Worm (Caenorhabditis elegans) whole organism, L1 larva: ENCODE results near the gene hlh-27.
A peak's percentile ranks its signal among the peaks of the same experiment; 100 is the strongest.

Source experiments
- C04F5.9 ChIP-seq: sonication (generic microtip); optimal IDR thresholded peaks from 2 replicates; lab custom pipeline; 2016; ENCODE audit warnings: missing genetic modification characterization, missing compliant biosample characterization
- aly-2 ChIP-seq: fragments of 150-350 bp; optimal IDR thresholded peaks from 2 replicates; lab custom pipeline; 2014; ENCODE audit warnings: missing biosample characterization, missing genetic modification characterization
- blmp-1 ChIP-seq: fragments of 150-350 bp; optimal IDR thresholded peaks from 2 replicates; lab custom pipeline; 2014; ENCODE audit warnings: missing biosample characterization, missing genetic modification characterization
- ceh-82 ChIP-seq, 3 experiments: fragments of 150-350 bp in 1 of 3; sonication (generic microtip) in 2 of 3; optimal IDR thresholded peaks; 2 replicates each; lab custom pipeline; 2014 to 2017; ENCODE audit warnings: missing biosample characterization in 3 of 3, missing genetic modification characterization in 3 of 3
- ceh-88 ChIP-seq: fragments of 200-800 bp; sonication (Bioruptor generic); IDR thresholded peaks from 2 replicates; pipeline ENCODE4 v1.3.6; 2022; ENCODE audit warnings: missing genetic modification characterization, missing compliant biosample characterization
- ceh-90 ChIP-seq: sonication (generic microtip); optimal IDR thresholded peaks from 2 replicates; lab custom pipeline; 2016; ENCODE audit warnings: missing genetic modification characterization, missing compliant biosample characterization
- dpl-1 ChIP-seq, 3 experiments: fragments of 150-350 bp in 2 of 3; sonication (generic microtip) in 1 of 3; optimal IDR thresholded peaks; 2 replicates each; lab custom pipeline; 2014 to 2017; ENCODE audit warnings: missing biosample characterization in 3 of 3, missing genetic modification characterization in 3 of 3, missing genetic modification reagents in 3 of 3
- dsc-1 ChIP-seq: sonication (generic microtip); optimal IDR thresholded peaks from 2 replicates; lab custom pipeline; 2016; ENCODE audit warnings: mild to moderate bottlenecking, missing genetic modification characterization, missing compliant biosample characterization
- efl-1 ChIP-seq, 4 experiments: fragments of 150-350 bp; optimal IDR thresholded peaks in 3 of 4; peaks in 1 of 4; 1 replicate in 1 of 4; 2 replicates in 3 of 4; lab custom pipeline; 2014; ENCODE audit warnings: missing biosample characterization in 2 of 4, missing genetic modification characterization in 2 of 4, missing genetic modification reagents in 2 of 4
- efl-3 ChIP-seq: fragments of 200-800 bp; sonication (Bioruptor generic); optimal IDR thresholded peaks from 2 replicates; lab custom pipeline; 2018; ENCODE audit warnings: mild to moderate bottlenecking, missing genetic modification characterization, missing compliant biosample characterization
- egl-13 ChIP-seq: sonication (generic microtip); optimal IDR thresholded peaks from 2 replicates; lab custom pipeline; 2016; ENCODE audit warnings: missing genotype, missing genetic modification reagents, missing genetic modification characterization, missing compliant biosample characterization
- elt-2 ChIP-seq: sonication (generic microtip); optimal IDR thresholded peaks from 2 replicates; lab custom pipeline; 2016; ENCODE audit warnings: missing genetic modification characterization, mild to moderate bottlenecking, inconsistent platforms, missing compliant biosample characterization, missing genetic modification reagents
- ets-5 ChIP-seq: fragments of 200-800 bp; sonication (Bioruptor generic); IDR thresholded peaks from 2 replicates; pipeline ENCODE4 v1.3.6; 2022; ENCODE audit warnings: missing genetic modification characterization, missing compliant biosample characterization
- fkh-4 ChIP-seq: sonication (generic microtip); optimal IDR thresholded peaks from 2 replicates; lab custom pipeline; 2016; ENCODE audit warnings: missing compliant biosample characterization, missing genetic modification characterization, borderline replicate concordance
- fkh-8 ChIP-seq: sonication (generic microtip); optimal IDR thresholded peaks from 2 replicates; lab custom pipeline; 2016; ENCODE audit warnings: mild to moderate bottlenecking, missing genetic modification characterization, missing compliant biosample characterization
- hpl-2 ChIP-seq: fragments of 150-350 bp; optimal IDR thresholded peaks from 2 replicates; lab custom pipeline; 2014; ENCODE audit warnings: missing biosample characterization, missing genetic modification reagents, missing genetic modification characterization
- irx-1 ChIP-seq: sonication (generic microtip); optimal IDR thresholded peaks from 2 replicates; lab custom pipeline; 2016; ENCODE audit warnings: missing genetic modification characterization, missing compliant biosample characterization
- isw-1 ChIP-seq: fragments of 200-800 bp; sonication (Bioruptor generic); IDR thresholded peaks from 2 replicates; pipeline ENCODE4 v1.3.6; 2022; ENCODE audit warnings: missing genetic modification characterization, missing compliant biosample characterization
- lin-14 ChIP-seq: fragments of 200-800 bp; sonication (Bioruptor generic); optimal IDR thresholded peaks from 2 replicates; lab custom pipeline; 2018; ENCODE audit warnings: mild to moderate bottlenecking, missing genetic modification characterization, moderate library complexity, missing compliant biosample characterization
- lin-15B ChIP-seq: fragments of 150-350 bp; sonication (generic microtip); optimal IDR thresholded peaks from 3 replicates; lab custom pipeline; 2014; ENCODE audit warnings: missing biosample characterization, missing genetic modification characterization
- lin-35 ChIP-seq, 2 experiments: fragments of 150-350 bp; optimal IDR thresholded peaks; 2 replicates each; lab custom pipeline; 2014; ENCODE audit warnings: missing biosample characterization in 2 of 2, missing genetic modification characterization in 2 of 2, missing genetic modification reagents in 2 of 2
- lir-3 ChIP-seq: sonication (generic microtip); optimal IDR thresholded peaks from 2 replicates; lab custom pipeline; 2016; ENCODE audit warnings: mild to moderate bottlenecking, missing genetic modification characterization, moderate library complexity, missing compliant biosample characterization; ENCODE audit not compliant: poor library complexity
- mdl-1 ChIP-seq, 2 experiments: fragments of 150-350 bp; optimal IDR thresholded peaks; 2 replicates each; lab custom pipeline; 2014 to 2017; ENCODE audit warnings: missing biosample characterization in 2 of 2, missing genetic modification characterization in 2 of 2, inconsistent platforms in 1 of 2
- mef-2 ChIP-seq: fragments of 150-350 bp; optimal IDR thresholded peaks from 2 replicates; lab custom pipeline; 2014; ENCODE audit warnings: missing biosample characterization, missing genetic modification characterization
- mep-1 ChIP-seq: fragments of 150-350 bp; optimal IDR thresholded peaks from 2 replicates; lab custom pipeline; 2014; ENCODE audit warnings: missing biosample characterization, missing genetic modification characterization
- nhr-12 ChIP-seq: sonication (generic microtip); optimal IDR thresholded peaks from 2 replicates; lab custom pipeline; 2017; ENCODE audit warnings: missing biosample characterization, missing genetic modification characterization
- nhr-20 ChIP-seq: sonication (generic microtip); optimal IDR thresholded peaks from 2 replicates; lab custom pipeline; 2016; ENCODE audit warnings: mild to moderate bottlenecking, missing genetic modification characterization, missing compliant biosample characterization
- nhr-47 ChIP-seq: sonication (generic microtip); optimal IDR thresholded peaks from 2 replicates; lab custom pipeline; 2016; ENCODE audit warnings: mild to moderate bottlenecking, missing genetic modification characterization, moderate library complexity, missing compliant biosample characterization
- nhr-71 ChIP-seq: sonication (generic microtip); optimal IDR thresholded peaks from 2 replicates; lab custom pipeline; 2016; ENCODE audit warnings: mild to moderate bottlenecking, missing genetic modification characterization, moderate library complexity, missing compliant biosample characterization
- nhr-85 ChIP-seq: sonication (generic microtip); peaks from one replicate; lab custom pipeline; 2016; ENCODE audit warnings: missing genetic modification characterization, inconsistent platforms, missing compliant biosample characterization
- nhr-90 ChIP-seq: sonication (generic microtip); optimal IDR thresholded peaks from 2 replicates; lab custom pipeline; 2016; ENCODE audit warnings: mild to moderate bottlenecking, missing genetic modification characterization, missing compliant biosample characterization; ENCODE audit not compliant: poor library complexity
- pqm-1 ChIP-seq: sonication (generic microtip); optimal IDR thresholded peaks from 3 replicates; lab custom pipeline; 2017; ENCODE audit warnings: missing biosample characterization, missing genetic modification characterization
- rnt-1 ChIP-seq: sonication (generic microtip); optimal IDR thresholded peaks from 2 replicates; lab custom pipeline; 2016; ENCODE audit warnings: mild to moderate bottlenecking, missing genetic modification characterization, moderate library complexity, missing compliant biosample characterization
- snu-23 ChIP-seq: sonication (generic microtip); optimal IDR thresholded peaks from 2 replicates; lab custom pipeline; 2016; ENCODE audit warnings: missing genetic modification characterization, missing compliant biosample characterization
- sox-4 ChIP-seq: sonication (generic microtip); optimal IDR thresholded peaks from 2 replicates; lab custom pipeline; 2016; ENCODE audit warnings: missing genetic modification characterization, missing compliant biosample characterization
- swsn-7 ChIP-seq: sonication (generic microtip); optimal IDR thresholded peaks from 2 replicates; lab custom pipeline; 2016; ENCODE audit warnings: missing genetic modification characterization, missing compliant biosample characterization
- tbx-2 ChIP-seq: sonication (generic microtip); optimal IDR thresholded peaks from 2 replicates; lab custom pipeline; 2016; ENCODE audit warnings: missing genetic modification characterization, missing compliant biosample characterization
- unc-62 ChIP-seq: fragments of 150-350 bp; optimal IDR thresholded peaks from 2 replicates; lab custom pipeline; 2014; ENCODE audit warnings: missing biosample characterization, missing genetic modification reagents, missing genetic modification characterization
- unc-86 ChIP-seq: sonication (generic microtip); optimal IDR thresholded peaks from 2 replicates; lab custom pipeline; 2016; ENCODE audit warnings: missing genetic modification characterization, missing compliant biosample characterization
- unc-98 ChIP-seq: fragments of 200-800 bp; sonication (Bioruptor generic); IDR thresholded peaks from 2 replicates; pipeline ENCODE4 v1.3.6; 2022; ENCODE audit warnings: missing genetic modification characterization, missing compliant biosample characterization
- xbp-1 ChIP-seq: sonication (generic microtip); optimal IDR thresholded peaks from 2 replicates; lab custom pipeline; 2016; ENCODE audit warnings: missing genetic modification characterization, missing compliant biosample characterization
- ztf-11 ChIP-seq, 2 experiments: sonication (generic microtip); optimal IDR thresholded peaks; 2 replicates each; lab custom pipeline; 2016 to 2017; ENCODE audit warnings: missing genetic modification characterization in 2 of 2, missing biosample characterization in 1 of 2, missing compliant biosample characterization in 1 of 2

The hlh-27 gene

DNA sequence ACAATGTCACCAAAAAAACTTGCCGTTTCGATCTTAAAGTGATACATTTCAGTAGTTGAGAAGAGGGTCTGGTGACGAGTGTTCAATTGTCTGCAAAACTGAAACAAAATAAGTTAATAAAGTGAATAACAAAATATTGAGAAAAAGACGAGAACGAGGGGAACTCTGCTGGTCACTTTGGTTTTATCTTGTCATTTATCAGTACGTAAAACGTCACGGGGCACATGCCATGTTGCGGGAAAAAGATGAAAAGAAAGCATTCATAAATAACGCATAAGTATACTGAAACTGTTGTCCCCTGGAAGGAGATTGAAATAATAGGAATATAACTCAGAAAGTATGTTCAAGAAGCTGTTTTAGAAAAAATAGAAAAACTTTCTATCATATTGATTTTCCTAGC is 25.2 kb downstream of the hlh-27 start, which contains the start of gene sahd-1:
Gene sahd-1, minus strand, starts transcription at position 100 of the 400 bp plus-strand sequence.
- TF ChIP-seq mdl-1 (tag; optimal IDR thresholded peaks at IDR 0.05; lab: Kevin White, UChicago): no peak
- no peak for TF ChIP-seq mef-2 (tag; lab: Kevin White, UChicago)
- no peak for TF ChIP-seq ets-5
- peak; percentile 53 for TF ChIP-seq elt-2 (tag; lab: Kevin White, UChicago)

DNA sequence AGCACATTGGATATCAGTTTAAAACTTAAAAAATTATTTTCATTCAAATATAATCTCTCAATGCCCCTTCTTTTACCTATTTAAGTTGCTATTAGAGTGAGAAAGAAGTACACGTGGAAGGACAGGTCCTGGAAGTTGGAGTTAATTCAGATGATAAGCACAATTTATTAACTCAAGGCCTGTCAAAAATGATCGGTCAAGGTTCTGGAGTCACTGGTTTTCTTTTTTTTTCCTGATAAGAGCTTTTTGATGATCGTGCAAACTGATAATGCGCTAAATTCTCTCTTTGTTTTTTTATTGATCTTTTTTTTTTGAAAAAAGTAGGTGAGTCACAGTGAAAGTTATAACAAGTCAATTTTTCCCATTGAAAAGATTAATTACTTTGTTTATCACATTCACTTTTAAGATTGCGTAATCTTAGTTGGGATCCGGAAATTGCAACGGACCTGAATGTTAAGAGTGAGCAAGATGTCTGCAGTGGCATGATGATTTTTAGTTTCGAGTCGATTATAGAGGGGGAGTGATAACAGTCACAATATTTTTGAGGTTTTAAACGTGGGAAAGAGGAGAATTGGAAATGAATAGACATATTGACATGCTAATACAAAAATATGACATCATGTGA is 27.4 kb downstream of the hlh-27 start:
- no peak for TF ChIP-seq hpl-2 (GFP tag; lab: Kevin White, UChicago)
- peak; percentile 19 for TF ChIP-seq pqm-1 (tag; lab: Kevin White, UChicago)
- TF ChIP-seq elt-2 (tag; lab: Kevin White, UChicago): peak; percentile 99
- TF ChIP-seq efl-1 (optimal IDR thresholded peaks at IDR 0.05; lab: Kevin White, UChicago): no peak
- peak in 1 of 2 experiments; percentile 74 for TF ChIP-seq efl-1 (GFP tag; optimal IDR thresholded peaks at IDR 0.05 in 1 of 2; lab: Kevin White, UChicago)
- TF ChIP-seq lin-35 (GFP tag; optimal IDR thresholded peaks at IDR 0.05; lab: Kevin White, UChicago): peak in 1 of 2 experiments; percentile 35

DNA sequence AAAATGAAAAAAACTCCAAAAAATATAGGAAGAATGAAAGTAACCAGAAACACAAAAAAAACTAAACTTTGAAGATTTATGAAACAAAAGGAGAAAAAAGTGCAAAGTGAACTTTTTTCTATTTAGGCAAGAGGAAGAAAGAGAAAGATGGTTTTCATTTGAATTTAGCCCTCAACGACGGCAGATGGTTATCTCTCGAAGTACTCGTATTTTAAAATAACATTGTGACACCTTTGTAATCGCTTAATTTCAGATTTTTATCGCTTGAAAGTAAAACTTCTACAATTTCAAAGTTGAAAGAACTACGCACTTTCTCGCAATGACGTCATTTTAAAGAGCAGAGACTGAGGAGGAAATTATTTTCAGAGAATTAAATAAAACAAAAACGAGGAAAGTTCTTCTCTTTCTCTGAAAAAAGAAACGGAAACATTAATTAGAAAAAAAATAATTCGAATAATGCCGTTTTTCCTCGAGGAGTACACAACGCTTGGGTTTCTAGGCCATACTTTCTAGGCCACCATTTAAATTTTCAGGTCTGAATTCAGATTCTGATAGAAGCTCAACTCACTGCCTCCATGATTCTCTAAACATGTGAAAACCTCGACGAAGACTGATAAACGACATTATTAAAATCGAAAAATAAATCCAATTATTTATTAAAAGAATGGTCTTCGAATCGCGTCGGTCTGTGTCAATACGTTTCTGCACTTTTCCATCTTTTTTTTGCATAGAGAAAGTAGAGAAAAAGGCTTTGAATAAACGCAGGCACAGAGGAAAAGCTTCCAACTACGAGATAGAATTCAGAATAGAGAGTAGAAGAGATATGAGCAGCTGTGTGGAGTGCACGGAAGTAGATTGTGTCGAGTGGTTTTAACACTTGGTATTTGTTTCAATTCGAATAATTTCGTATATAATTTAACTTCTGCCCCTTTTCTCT is 28.3 kb downstream of the hlh-27 start:
- TF ChIP-seq sox-4 (tag; lab: Kevin White, UChicago) (no peak), nhr-85 (tag; lab: Kevin White, UChicago) (peak; percentile 78), ztf-11 (tag; optimal IDR thresholded peaks at IDR 0.05; lab: Kevin White, UChicago) (peak in 1 of 2 experiments; percentile 35), lin-14 (peak; percentile 71), efl-3 (GFP tag; lab: Kevin White, UChicago) (no peak), nhr-71 (tag; lab: Kevin White, UChicago) (peak; percentile 58), egl-13 (tag; lab: Kevin White, UChicago) (peak; percentile 52), nhr-12 (tag; lab: Kevin White, UChicago) (no peak), fkh-8 (tag; lab: Kevin White, UChicago) (peak; percentile 39), ceh-88 (peak; percentile 37; the same call in 1 of the 2 replicates), lin-35 (GFP tag; optimal IDR thresholded peaks at IDR 0.05; lab: Kevin White, UChicago) (peak in 1 of 2 experiments; percentile 24), dpl-1 (GFP tag; optimal IDR thresholded peaks at IDR 0.05; lab: Kevin White, UChicago) (peak in 1 of 3 experiments; percentile 39), nhr-47 (peak; percentile 59), rnt-1 (peak; percentile 59), ets-5 (no peak), unc-86 (tag; lab: Kevin White, UChicago) (peak; percentile 34), ceh-82 (tag; optimal IDR thresholded peaks at IDR 0.05; lab: Kevin White, UChicago) (peak in 1 of 3 experiments; percentile 5), unc-98 (peak; percentile 61), C04F5.9 (tag; lab: Kevin White, UChicago) (peak; percentile 40), swsn-7 (tag; lab: Kevin White, UChicago) (peak; percentile 17), isw-1 (peak; percentile 8; the same call in 1 of the 2 replicates), aly-2 (tag; lab: Kevin White, UChicago) (no peak), mep-1 (tag; lab: Kevin White, UChicago) (peak; percentile 15), xbp-1 (tag; lab: Kevin White, UChicago) (peak; percentile 1), unc-62 (GFP tag; lab: Kevin White, UChicago) (no peak), nhr-20 (tag; lab: Kevin White, UChicago) (no peak), tbx-2 (no peak), elt-2 (tag; lab: Kevin White, UChicago) (peak; percentile 15), mdl-1 (tag; optimal IDR thresholded peaks at IDR 0.05; lab: Kevin White, UChicago) (no peak), dsc-1 (peak; percentile 55), lin-15B (no peak), snu-23 (GFP tag; lab: Kevin White, UChicago) (peak; percentile 17), ceh-90 (tag; lab: Kevin White, UChicago) (peak; percentile 82), lir-3 (tag; lab: Kevin White, UChicago) (peak; percentile 54), blmp-1 (no peak), nhr-90 (tag; lab: Kevin White, UChicago) (no peak), irx-1 (peak; percentile 71), fkh-4 (tag; lab: Kevin White, UChicago) (peak; percentile 53), efl-1 (optimal IDR thresholded peaks at IDR 0.05; lab: Kevin White, UChicago) (peak; percentile 37 to 40), efl-1 (GFP tag; optimal IDR thresholded peaks at IDR 0.05 in 1 of 2; lab: Kevin White, UChicago) (peak; percentile 32 to 82)
